Worm (Caenorhabditis elegans) whole organism, late embryonic: ENCODE measurements around the gene htas-1.

Experiments
- pag-3 ChIP-seq: sonication (generic microtip); optimal IDR thresholded peaks from 2 replicates; lab custom pipeline; 2016; ENCODE audit warnings: missing compliant biosample characterization, missing genetic modification characterization, borderline replicate concordance
- pha-2 ChIP-seq: sonication (generic microtip); optimal IDR thresholded peaks from 2 replicates; lab custom pipeline; 2017; ENCODE audit warnings: mild to moderate bottlenecking, missing genetic modification characterization, missing compliant biosample characterization

- TF ChIP-seq pha-2 (no peak), pag-3 (tag; lab: Kevin White, UChicago) (no peak)
Observed at ce11 chrIV:9717844-9718243, 34.5 kb upstream of the htas-1 start.
